Fruit fly (Drosophila melanogaster): ENCODE data around the gene CG4199.

CG4199 gene

DNA sequence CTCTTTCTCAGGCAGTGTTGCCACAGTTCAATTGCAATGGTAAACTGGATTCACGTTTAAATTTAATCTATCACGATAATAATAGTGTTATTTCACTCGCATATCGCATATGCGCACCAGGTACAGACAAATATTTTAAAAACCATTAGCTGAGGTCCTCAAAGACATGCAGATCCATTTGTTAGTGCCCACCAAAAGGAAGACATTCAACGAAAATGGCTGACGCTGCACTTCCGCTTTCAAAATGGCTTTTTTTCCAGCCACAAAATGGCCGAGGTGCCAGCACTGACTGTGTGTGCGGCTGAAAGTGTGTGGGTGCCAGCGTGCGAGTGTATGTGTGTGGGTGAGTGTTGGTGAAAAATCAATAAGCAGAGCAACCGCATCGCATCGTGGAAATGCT, 12.2 kb downstream of the CG4199 start (continued):
- TF ChIP-seq CG2875 (GFP tag; optimal IDR thresholded peaks at IDR 0.05) (no peak), CG8089 (GFP tag; optimal IDR thresholded peaks at IDR 0.05) (no peak), ap (GFP tag; IDR thresholded peaks at IDR 0.05) (no peak), CG8944 (GFP tag; optimal IDR thresholded peaks at IDR 0.05) (no peak), Oaz (GFP tag; IDR thresholded peaks at IDR 0.05) (no peak), eyg (GFP tag; optimal IDR thresholded peaks at IDR 0.05) (peak; percentile 30), CG9609 (GFP tag; optimal IDR thresholded peaks at IDR 0.05) (no peak), NfI (GFP tag; optimal IDR thresholded peaks at IDR 0.05) (peak; percentile 54), Doc2 (GFP tag; IDR thresholded peaks at IDR 0.05) (no peak), Ssrp (tag; optimal IDR thresholded peaks at IDR 0.05) (no peak), unc-4 (GFP tag; IDR thresholded peaks at IDR 0.05; ENCODE audit: partially characterized antibody) (no peak), kni (GFP tag; optimal IDR thresholded peaks at IDR 0.05) (peak; percentile 60), CG11696 (GFP tag; IDR thresholded peaks at IDR 0.05) (no peak), trem (tag; optimal IDR thresholded peaks at IDR 0.05) (no peak), Rx (GFP tag; IDR thresholded peaks at IDR 0.05) (no peak), crp (GFP tag; optimal IDR thresholded peaks at IDR 0.05) (no peak), NC2α (GFP tag; optimal IDR thresholded peaks at IDR 0.05) (no peak), Meics (GFP tag; optimal IDR thresholded peaks at IDR 0.05) (peak; percentile 40), ato (GFP tag; IDR thresholded peaks at IDR 0.05; ENCODE audit: partially characterized antibody) (no peak), dysf (GFP tag; IDR thresholded peaks at IDR 0.05) (no peak), jigr1 (GFP tag; IDR thresholded peaks at IDR 0.05) (no peak), Bteb2 (GFP tag; optimal IDR thresholded peaks at IDR 0.05) (no peak), Hmx (GFP tag; optimal IDR thresholded peaks at IDR 0.05) (no peak), CG3065 (GFP tag; optimal IDR thresholded peaks at IDR 0.05) (no peak), Chrac-16 (GFP tag; optimal IDR thresholded peaks at IDR 0.05) (no peak), CG12155 (GFP tag; optimal IDR thresholded peaks at IDR 0.05) (no peak), wor (GFP tag; IDR thresholded peaks at IDR 0.05) (no peak), Neu2 (GFP tag; optimal IDR thresholded peaks at IDR 0.05; ENCODE audit: borderline replicate concordance) (no peak), Hsf (GFP tag; optimal IDR thresholded peaks at IDR 0.05) (peak; percentile 23), CG5245 (GFP tag; optimal IDR thresholded peaks at IDR 0.05) (peak; percentile 20), ab (GFP tag; optimal IDR thresholded peaks at IDR 0.05) (no peak), ATbp (GFP tag; optimal IDR thresholded peaks at IDR 0.05) (peak; percentile 44), Deaf1 (tag; optimal IDR thresholded peaks at IDR 0.05) (peak; percentile 66), MBD-R2 (GFP tag; IDR thresholded peaks at IDR 0.05) (peak; percentile 62), CG12071 (GFP tag; optimal IDR thresholded peaks at IDR 0.05) (peak; percentile 46), Optix (GFP tag; IDR thresholded peaks at IDR 0.05) (no peak), tin (GFP tag; optimal IDR thresholded peaks at IDR 0.05) (no peak), Ada2b (GFP tag; IDR thresholded peaks at IDR 0.05) (no peak), abd-A (tag; optimal IDR thresholded peaks at IDR 0.05) (no peak), lov (optimal IDR thresholded peaks at IDR 0.05) (no peak), lov (GFP tag; IDR thresholded peaks at IDR 0.05) (no peak), bab2 (GFP tag; optimal IDR thresholded peaks at IDR 0.05) (no peak), crol (GFP tag; IDR thresholded peaks at IDR 0.05) (no peak), CG6254 (GFP tag; optimal IDR thresholded peaks at IDR 0.05) (peak; percentile 36), NFAT (GFP tag; IDR thresholded peaks at IDR 0.05) (no peak), cwo (GFP tag; optimal IDR thresholded peaks at IDR 0.05) (no peak), CG7963 (GFP tag; IDR thresholded peaks at IDR 0.05; ENCODE audit: partially characterized antibody) (no peak), CTCF (GFP tag; optimal IDR thresholded peaks at IDR 0.05) (no peak), zen2 (GFP tag; IDR thresholded peaks at IDR 0.05; ENCODE audit: partially characterized antibody) (no peak), Atf6 (GFP tag; IDR thresholded peaks at IDR 0.05) (0 out of 2 replicates have a peak, but pooled peaks have one; percentile 24), Dp (GFP tag; optimal IDR thresholded peaks at IDR 0.05) (no peak), caup (GFP tag; optimal IDR thresholded peaks at IDR 0.05; ENCODE audit: severe bottlenecking) (peak; percentile 48), cato (GFP tag; optimal IDR thresholded peaks at IDR 0.05; ENCODE audit: borderline replicate concordance) (no peak)

Data from whole organism, embryonic.